Worm (Caenorhabditis elegans): ENCODE data around the gene fars-3.

Gene fars-3

DNA sequence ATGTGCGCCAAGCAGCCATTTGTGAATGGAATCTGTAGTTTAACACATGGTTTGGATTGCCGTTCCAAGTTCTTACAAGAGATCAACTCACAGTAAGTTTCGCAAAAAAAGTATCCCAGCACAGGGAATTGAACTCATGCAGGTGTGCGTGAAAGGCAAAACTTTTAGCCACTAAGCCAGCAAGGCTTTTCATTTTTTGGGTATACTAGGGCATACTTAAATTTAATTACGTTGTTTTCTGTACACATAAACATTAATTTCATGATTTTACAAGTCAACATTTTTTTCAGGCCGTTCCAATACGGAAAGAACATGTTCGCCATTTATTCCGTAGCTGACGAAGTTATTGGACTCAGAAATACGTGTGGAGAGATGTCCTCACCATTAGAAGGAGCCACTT lies 23.1 kb upstream of the fars-3 start (continued):
- peak; percentile 50; the same call in 1 of the 2 replicates for TF ChIP-seq C17E4.6 (GFP tag; IDR thresholded peaks at IDR 0.05)
- 0 out of 2 replicates have a peak, but pooled peaks have one; percentile 42 for TF ChIP-seq C06A6.2 (GFP tag; conservative IDR thresholded peaks at IDR 0.05)
- TF ChIP-seq madf-8 (GFP tag; conservative IDR thresholded peaks at IDR 0.05) = no peak; the same call in 1 of the 2 replicates
- peak; percentile 90 for TF ChIP-seq athp-1 (tag; optimal IDR thresholded peaks at IDR 0.05)
- TF ChIP-seq bed-2 (GFP tag; IDR thresholded peaks at IDR 0.05) = no peak
- peak; percentile 34 for TF ChIP-seq ceh-27 (GFP tag; optimal IDR thresholded peaks at IDR 0.05)
- peak; percentile 87 for TF ChIP-seq dpff-1 (tag; optimal IDR thresholded peaks at IDR 0.05)
- no peak for TF ChIP-seq ets-4 (GFP tag; optimal IDR thresholded peaks at IDR 0.05)
- peak; percentile 65; the same call in 1 of the 2 replicates for TF ChIP-seq ztf-6 (GFP tag; IDR thresholded peaks at IDR 0.05)
- TF ChIP-seq mcd-1 (GFP tag; IDR thresholded peaks at IDR 0.05) = peak; percentile 53; the same call in 1 of the 2 replicates
- TF ChIP-seq ccch-3 (GFP tag; optimal IDR thresholded peaks at IDR 0.05) = no peak
- no peak for TF ChIP-seq ztf-26 (tag; optimal IDR thresholded peaks at IDR 0.05)
- peak; percentile 44 for TF ChIP-seq lsl-1 (GFP tag; optimal IDR thresholded peaks at IDR 0.05)
- peak; percentile 61 for TF ChIP-seq atf-7 (tag; optimal IDR thresholded peaks at IDR 0.05)
- no peak for TF ChIP-seq nfya-2 (GFP tag; IDR thresholded peaks at IDR 0.05)
- peak; percentile 92 for TF ChIP-seq snpc-3.4 (tag; optimal IDR thresholded peaks at IDR 0.05)
- TF ChIP-seq Y53F4B.3 (GFP tag; IDR thresholded peaks at IDR 0.05) = no peak
- peak; percentile 61 for TF ChIP-seq chd-7 (tag; optimal IDR thresholded peaks at IDR 0.05)
- peak; percentile 61 for TF ChIP-seq nfyb-1 (GFP tag; IDR thresholded peaks at IDR 0.05)
- peak; percentile 93 for TF ChIP-seq Y53G8AR.9 (GFP tag; conservative IDR thresholded peaks at IDR 0.05)
- peak; percentile 87 for TF ChIP-seq ceh-79 (tag; optimal IDR thresholded peaks at IDR 0.05)
- no peak for TF ChIP-seq lin-40 (tag; optimal IDR thresholded peaks at IDR 0.05)
- TF ChIP-seq ztf-28 (GFP tag; IDR thresholded peaks at IDR 0.05) = 0 out of 2 replicates have a peak, but pooled peaks have one; percentile 25
- TF ChIP-seq ZK185.1 (tag; optimal IDR thresholded peaks at IDR 0.05; ENCODE audit: poor library complexity, severe bottlenecking) = peak; percentile 66
- no peak for TF ChIP-seq egrh-3 (GFP tag; IDR thresholded peaks at IDR 0.05)
- TF ChIP-seq attf-3 (GFP tag; conservative IDR thresholded peaks at IDR 0.05) = no peak
- peak; percentile 23; the same call in 1 of the 2 replicates for TF ChIP-seq F39B2.1 (GFP tag; IDR thresholded peaks at IDR 0.05)
- TF ChIP-seq ceh-40 (GFP tag; IDR thresholded peaks at IDR 0.05) = peak; percentile 76
- peak in 1 of 3 experiments; percentile 56 for TF ChIP-seq lin-35 (GFP tag; optimal IDR thresholded peaks at IDR 0.05)
- peak; percentile 95 for TF ChIP-seq nhr-27 (tag; optimal IDR thresholded peaks at IDR 0.05)
- TF ChIP-seq gei-17 (GFP tag; optimal IDR thresholded peaks at IDR 0.05) = no peak
- TF ChIP-seq Y67H2A.10 (GFP tag; conservative IDR thresholded peaks at IDR 0.05) = no peak
- TF ChIP-seq hsf-1 (GFP tag; IDR thresholded peaks at IDR 0.05) = peak; percentile 81
- TF ChIP-seq ztf-22 (GFP tag; optimal IDR thresholded peaks at IDR 0.05) = peak; percentile 45
- no peak for TF ChIP-seq nfya-1 (tag; optimal IDR thresholded peaks at IDR 0.05; ENCODE audit: borderline replicate concordance, insufficient read depth)
- TF ChIP-seq T26A5.8 (tag; optimal IDR thresholded peaks at IDR 0.05) = peak; percentile 97
- TF ChIP-seq zim-3 (tag; optimal IDR thresholded peaks at IDR 0.05) = peak; percentile 43
- TF ChIP-seq cebp-2 (GFP tag; IDR thresholded peaks at IDR 0.05) = 0 out of 2 replicates have a peak, but pooled peaks have one; percentile 84
- TF ChIP-seq sea-2 (GFP tag; IDR thresholded peaks at IDR 0.05) = 0 out of 2 replicates have a peak, but pooled peaks have one; percentile 29
- 0 out of 2 replicates have a peak, but pooled peaks have one; percentile 43 for TF ChIP-seq let-526 (GFP tag; IDR thresholded peaks at IDR 0.05)
- peak; percentile 59 for TF ChIP-seq snpc-4 (GFP tag; optimal IDR thresholded peaks at IDR 0.05)
- peak in 2 of 4 experiments; percentile 26 to 60 for TF ChIP-seq snpc-4 (tag; optimal IDR thresholded peaks at IDR 0.05)
- TF ChIP-seq tbp1 (GFP tag; optimal IDR thresholded peaks at IDR 0.05) = peak; percentile 94
- TF ChIP-seq sdz-38 (tag; optimal IDR thresholded peaks at IDR 0.05) = peak; percentile 27
- TF ChIP-seq F52B5.7 (tag; optimal IDR thresholded peaks at IDR 0.05) = peak; percentile 93
- TF ChIP-seq F37B4.10 (GFP tag; IDR thresholded peaks at IDR 0.05) = 0 out of 2 replicates have a peak, but pooled peaks have one; percentile 75
- peak; percentile 95 for TF ChIP-seq tbx-9 (tag; optimal IDR thresholded peaks at IDR 0.05; ENCODE audit: borderline replicate concordance)
- TF ChIP-seq let-607 (tag; optimal IDR thresholded peaks at IDR 0.05) = peak; percentile 32 to 36
